Worm (Caenorhabditis elegans): ENCODE results near the gene oac-30.

ce11 chrII:1309892-1310516 is 43.3 kb upstream of the oac-30 start, which contains the start of the genes alh-6 and fcho-1:
- TF ChIP-seq tra-4 (tag; optimal IDR thresholded peaks at IDR 0.05) (no peak), ama-1 (optimal IDR thresholded peaks at IDR 0.05) (no peak), sea-1 (GFP tag; conservative IDR thresholded peaks at IDR 0.05) (no peak), ets-7 (tag; optimal IDR thresholded peaks at IDR 0.05) (no peak), pes-1 (GFP tag; IDR thresholded peaks at IDR 0.05) (no peak), hmbx-1 (tag; optimal IDR thresholded peaks at IDR 0.05) (no peak)
